Worm (Caenorhabditis elegans): ENCODE measurements around the gene cpg-2.

The cpg-2 gene

DNA sequence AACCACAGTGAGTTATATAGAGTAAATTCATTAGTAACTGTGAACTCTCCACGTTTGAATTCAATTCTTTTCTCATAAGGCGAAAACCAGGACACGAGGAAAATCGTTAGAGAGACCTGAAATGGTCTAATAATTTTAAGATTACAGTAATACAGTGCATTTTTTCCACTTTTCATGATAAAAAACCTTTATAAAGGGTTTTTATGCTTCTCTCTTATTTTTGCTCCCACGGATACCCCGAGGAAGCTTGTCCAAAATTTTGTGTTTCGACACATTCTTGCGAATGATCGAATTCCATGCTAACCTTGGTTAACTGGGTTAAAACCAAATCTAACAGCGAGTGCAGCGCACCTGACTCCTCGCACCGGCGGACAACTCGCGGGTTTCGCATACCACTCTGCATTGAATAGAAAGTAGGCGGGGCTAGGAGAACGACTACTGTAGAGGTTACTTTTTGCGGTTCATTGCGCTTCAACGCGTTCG is 36.5 kb upstream of the cpg-2 start (continued):
- TF ChIP-seq F16B12.6 (tag; optimal IDR thresholded peaks at IDR 0.05) (no peak), lin-15B (tag; optimal IDR thresholded peaks at IDR 0.05) (no peak), zag-1 (tag; optimal IDR thresholded peaks at IDR 0.05) (no peak), ceh-88 (GFP tag; IDR thresholded peaks at IDR 0.05) (peak; percentile 41; the same call in 1 of the 2 replicates), fkh-4 (tag; optimal IDR thresholded peaks at IDR 0.05; ENCODE audit: borderline replicate concordance) (no peak), nhr-12 (tag; optimal IDR thresholded peaks at IDR 0.05) (no peak), hlh-4 (tag; optimal IDR thresholded peaks at IDR 0.05) (no peak), snpc-4 (tag; optimal IDR thresholded peaks at IDR 0.05) (peak; percentile 97), efl-3 (GFP tag; optimal IDR thresholded peaks at IDR 0.05) (no peak), nhr-90 (tag; optimal IDR thresholded peaks at IDR 0.05; ENCODE audit: poor library complexity) (peak; percentile 83), nhr-28 (tag; optimal IDR thresholded peaks at IDR 0.05) (no peak), hpl-2 (GFP tag; optimal IDR thresholded peaks at IDR 0.05) (no peak), unc-130 (tag; optimal IDR thresholded peaks at IDR 0.05) (no peak), ets-5 (GFP tag; IDR thresholded peaks at IDR 0.05) (no peak), fkh-10 (GFP tag; optimal IDR thresholded peaks at IDR 0.05) (no peak), ceh-8 (GFP tag; optimal IDR thresholded peaks at IDR 0.05) (no peak), grh-1 (GFP tag; IDR thresholded peaks at IDR 0.05) (peak; percentile 67), ztf-4 (tag; optimal IDR thresholded peaks at IDR 0.05) (no peak), lin-14 (GFP tag; optimal IDR thresholded peaks at IDR 0.05) (peak; percentile 44), nhr-237 (tag; optimal IDR thresholded peaks at IDR 0.05) (no peak), unc-86 (tag; optimal IDR thresholded peaks at IDR 0.05) (no peak)

DNA sequence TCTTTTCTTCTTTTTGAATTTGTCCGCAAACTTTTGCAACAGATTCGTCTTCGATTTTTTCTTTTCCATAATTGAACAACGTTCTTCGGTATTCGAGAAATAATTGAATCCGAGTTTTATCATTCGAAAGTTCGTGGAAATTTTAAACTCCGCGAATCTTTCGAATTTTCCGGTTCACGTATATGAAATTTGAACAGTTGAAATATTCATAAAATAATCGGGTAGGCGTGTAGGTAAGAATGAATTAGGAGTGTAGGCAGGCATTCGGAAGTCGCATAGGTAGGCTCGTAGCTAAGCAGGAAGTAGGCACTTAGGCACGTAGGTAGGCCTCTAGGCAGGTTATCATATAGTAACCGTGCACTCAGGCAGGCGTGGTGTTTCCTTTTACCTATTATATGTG is 34.4 kb upstream of the cpg-2 start, which contains the start of gene B0280.11:
Gene B0280.11, minus strand, starts transcription at position 101 of the 400 bp plus-strand sequence.
- TF ChIP-seq ztf-11 (tag; optimal IDR thresholded peaks at IDR 0.05) (no peak), efl-1 (optimal IDR thresholded peaks at IDR 0.05) (no peak), efl-1 (GFP tag; optimal IDR thresholded peaks at IDR 0.05 in 1 of 2) (peak in 1 of 2 experiments; percentile 39), lin-14 (GFP tag; optimal IDR thresholded peaks at IDR 0.05) (no peak), hpl-2 (GFP tag; optimal IDR thresholded peaks at IDR 0.05) (no peak), aha-1 (tag; optimal IDR thresholded peaks at IDR 0.05) (no peak), unc-30 (tag; optimal IDR thresholded peaks at IDR 0.05) (no peak), lin-35 (GFP tag; optimal IDR thresholded peaks at IDR 0.05) (no peak), alr-1 (tag; optimal IDR thresholded peaks at IDR 0.05; ENCODE audit: borderline replicate concordance) (no peak), jun-1 (tag; optimal IDR thresholded peaks at IDR 0.05) (no peak)

DNA sequence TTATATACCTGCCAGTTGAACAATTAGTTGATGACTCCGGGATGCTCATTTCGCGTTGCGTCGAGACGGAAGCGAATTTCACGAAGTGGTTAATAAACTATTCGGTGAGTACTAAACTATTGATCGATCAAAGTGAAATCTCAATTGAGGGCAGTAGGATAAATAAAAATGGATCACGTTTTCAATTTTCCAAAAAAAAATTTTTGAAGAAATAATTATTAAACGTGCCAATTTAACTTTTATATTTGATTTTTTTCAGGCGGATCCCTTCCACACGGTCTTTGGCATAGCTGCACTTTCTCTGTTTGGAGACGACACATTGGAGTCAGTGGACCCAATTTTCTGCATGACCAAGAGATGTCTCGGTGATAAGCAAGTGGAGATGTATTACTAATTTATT is 32.2 kb upstream of the cpg-2 start, which contains the start of gene B0280.17:
Gene B0280.17, minus strand, starts transcription at position 101 of the 400 bp plus-strand sequence.
- no peak for TF ChIP-seq mep-1 (tag; optimal IDR thresholded peaks at IDR 0.05)
- no peak for TF ChIP-seq unc-130 (tag; optimal IDR thresholded peaks at IDR 0.05)
- no peak for TF ChIP-seq alr-1 (tag; optimal IDR thresholded peaks at IDR 0.05; ENCODE audit: borderline replicate concordance)
- TF ChIP-seq nhr-237 (tag; optimal IDR thresholded peaks at IDR 0.05): no peak
- TF ChIP-seq swsn-7 (tag; optimal IDR thresholded peaks at IDR 0.05): no peak
- TF ChIP-seq nhr-90 (tag; optimal IDR thresholded peaks at IDR 0.05; ENCODE audit: poor library complexity): no peak
- TF ChIP-seq nhr-19 (GFP tag; conservative IDR thresholded peaks at IDR 0.05): no peak
- TF ChIP-seq mab-9 (GFP tag; IDR thresholded peaks at IDR 0.05): no peak
- no peak for TF ChIP-seq fkh-10 (GFP tag; optimal IDR thresholded peaks at IDR 0.05)
- no peak for TF ChIP-seq nhr-12 (tag; optimal IDR thresholded peaks at IDR 0.05)
- no peak for TF ChIP-seq nhr-77 (tag; optimal IDR thresholded peaks at IDR 0.05)
- no peak for TF ChIP-seq unc-62 (GFP tag; optimal IDR thresholded peaks at IDR 0.05)
- TF ChIP-seq nhr-47 (tag; optimal IDR thresholded peaks at IDR 0.05): no peak
- TF ChIP-seq mef-2 (tag; optimal IDR thresholded peaks at IDR 0.05): no peak

DNA sequence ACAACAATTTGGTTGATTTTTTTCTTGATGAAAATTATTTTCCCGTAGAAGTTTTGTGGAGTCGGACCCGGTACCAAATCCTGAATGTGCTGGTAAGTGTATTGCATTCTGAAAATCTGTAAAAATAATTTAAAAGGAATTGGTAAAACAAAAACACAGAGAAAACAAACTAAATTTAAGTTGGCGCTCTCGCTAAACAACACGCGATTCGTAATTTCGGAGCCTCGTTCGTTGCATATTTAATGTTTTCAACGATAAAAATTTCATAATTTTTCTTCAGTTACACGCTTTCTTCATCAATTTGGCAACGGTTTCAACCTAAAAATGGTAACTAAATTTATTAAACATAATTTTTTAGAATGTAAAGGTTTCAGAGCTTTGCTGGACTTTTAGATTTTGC is 29.8 kb upstream of the cpg-2 start, which contains the start of the genes pot-1 and ggtb-1:
Gene pot-1, minus strand, starts transcription at position 120 of the 400 bp plus-strand sequence.
Gene ggtb-1, plus strand, starts transcription at position 208 of the 400 bp plus-strand sequence.
- TF ChIP-seq ceh-82 (tag; optimal IDR thresholded peaks at IDR 0.05): peak in 1 of 3 experiments; percentile 4
- TF ChIP-seq skn-1 (tag; optimal IDR thresholded peaks at IDR 0.05): peak; percentile 21
- TF ChIP-seq lin-39 (tag; optimal IDR thresholded peaks at IDR 0.05): no peak
- TF ChIP-seq nhr-11 (tag; optimal IDR thresholded peaks at IDR 0.05): no peak
- peak; percentile 18 to 74 for TF ChIP-seq lin-35 (GFP tag; optimal IDR thresholded peaks at IDR 0.05)
- TF ChIP-seq efl-1 (optimal IDR thresholded peaks at IDR 0.05): peak; percentile 2 to 67
- peak; percentile 75 to 97 for TF ChIP-seq efl-1 (GFP tag; optimal IDR thresholded peaks at IDR 0.05 in 1 of 2)
- peak; percentile 58 to 79 (median 66) for TF ChIP-seq dpl-1 (GFP tag; optimal IDR thresholded peaks at IDR 0.05)
- peak; percentile 34 for TF ChIP-seq snu-23 (GFP tag; optimal IDR thresholded peaks at IDR 0.05)
- TF ChIP-seq blmp-1 (tag; optimal IDR thresholded peaks at IDR 0.05): peak; percentile 19
- peak; percentile 9 for TF ChIP-seq tbx-2 (tag; optimal IDR thresholded peaks at IDR 0.05)
- no peak for TF ChIP-seq mab-9 (GFP tag; IDR thresholded peaks at IDR 0.05)
- no peak for TF ChIP-seq fkh-8 (tag; optimal IDR thresholded peaks at IDR 0.05)
- peak in 1 of 2 experiments; percentile 62 for TF ChIP-seq lsy-2 (tag; optimal IDR thresholded peaks at IDR 0.05)
- no peak for TF ChIP-seq unc-98 (GFP tag; IDR thresholded peaks at IDR 0.05)

All from whole organism, L1 larva.